Fruit fly (Drosophila melanogaster): Measurements from ENCODE around the gene CG15545.

DNA sequence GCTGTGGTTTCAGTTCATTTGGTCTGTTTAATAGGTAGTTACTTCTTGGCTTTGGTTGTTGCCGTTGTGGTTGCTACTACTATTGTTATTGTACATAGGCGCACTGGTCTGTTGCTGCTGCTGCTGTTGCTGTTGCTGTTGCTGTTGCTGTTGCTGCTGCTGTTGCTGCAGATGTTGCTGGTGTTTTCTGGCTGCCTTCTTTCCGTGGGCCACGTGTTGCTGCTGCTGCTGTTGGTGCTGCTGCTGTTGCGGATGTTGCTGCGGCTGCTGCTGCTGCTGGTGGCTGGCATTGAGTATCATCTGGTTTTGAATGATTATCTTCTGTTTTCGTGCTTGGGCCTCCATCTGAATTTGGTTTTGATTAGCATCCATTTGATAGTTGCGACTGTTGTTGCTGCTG lies 6.0 kb upstream of the CG15545 start:
- no peak for TF ChIP-seq repo (GFP tag; optimal IDR thresholded peaks at IDR 0.05)
- TF ChIP-seq HmgZ (tag; optimal IDR thresholded peaks at IDR 0.05) = no peak
- TF ChIP-seq CG17612 (GFP tag; IDR thresholded peaks at IDR 0.05) = no peak
- no peak for TF ChIP-seq mirr (GFP tag; optimal IDR thresholded peaks at IDR 0.05)
- no peak for TF ChIP-seq CG3847 (GFP tag; IDR thresholded peaks at IDR 0.05)
- no peak for TF ChIP-seq CG6854 (GFP tag; optimal IDR thresholded peaks at IDR 0.05)
- TF ChIP-seq HLH3B (GFP tag; IDR thresholded peaks at IDR 0.05) = no peak
- no peak for TF ChIP-seq CG4730 (GFP tag; IDR thresholded peaks at IDR 0.05)
- TF ChIP-seq fd102C (GFP tag; optimal IDR thresholded peaks at IDR 0.05) = no peak
- no peak for TF ChIP-seq NK7.1 (GFP tag; optimal IDR thresholded peaks at IDR 0.05)
- no peak for TF ChIP-seq maf-S (GFP tag; optimal IDR thresholded peaks at IDR 0.05)
